Worm (Caenorhabditis elegans) whole organism, midembryonic: ENCODE data around the gene hda-11.

Source experiments
- T22C8.4 ChIP-seq: fragments of 200-800 bp; sonication (Bioruptor generic); IDR thresholded peaks from 2 replicates; pipeline ENCODE4 v1.3.6; 2022; ENCODE audit warnings: missing genetic modification characterization, missing compliant biosample characterization
- klf-2 ChIP-seq: fragments of 200-800 bp; sonication (Bioruptor generic); conservative IDR thresholded peaks from 2 replicates; pipeline ENCODE4 v1.3.6; 2022; ENCODE audit warnings: missing genetic modification reagents, missing genetic modification characterization, missing compliant biosample characterization
- ref-1 ChIP-seq: fragments of 200-800 bp; sonication (Bioruptor generic); conservative IDR thresholded peaks from 2 replicates; pipeline ENCODE4 v1.3.6; 2022; ENCODE audit warnings: missing genetic modification reagents, missing genetic modification characterization, missing compliant biosample characterization
- tab-1 ChIP-seq: fragments of 200-800 bp; sonication (Bioruptor generic); IDR thresholded peaks from 2 replicates; pipeline ENCODE4 v1.3.6; 2022; ENCODE audit warnings: missing genetic modification characterization, missing compliant biosample characterization
- ztf-23 ChIP-seq: fragments of 200-800 bp; sonication (Bioruptor generic); IDR thresholded peaks from 2 replicates; pipeline ENCODE4 v1.3.6; 2022; ENCODE audit warnings: missing genetic modification reagents, missing genetic modification characterization, missing compliant biosample characterization

ce11 chrV:10576319-10576718 is 50.3 kb downstream of the hda-11 start, which contains the start of gene vps-54:
- TF ChIP-seq tab-1 (GFP tag; lab: Robert Waterston, UW) (no peak), ref-1 (GFP tag; lab: Robert Waterston, UW) (no peak), ztf-23 (GFP tag; lab: Robert Waterston, UW) (no peak), klf-2 (no peak), T22C8.4 (GFP tag; lab: Robert Waterston, UW) (no peak)
